Fruit fly (Drosophila melanogaster) whole organism, embryonic: ENCODE measurements around the gene sphinx1.

Source experiments
- Abd-B ChIP-seq: fragments of 200-800 bp; sonication (Bioruptor generic); optimal IDR thresholded peaks from 2 replicates; lab custom pipeline; 2018; ENCODE audit warnings: missing biosample characterization, mild to moderate bottlenecking, missing genetic modification characterization, moderate library complexity
- Bdp1 ChIP-seq: fragments of 200-800 bp; sonication (Bioruptor generic); optimal IDR thresholded peaks from 3 replicates; lab custom pipeline; 2016; ENCODE audit warnings: missing biosample characterization, missing genetic modification characterization
- CG11560 ChIP-seq: fragments of 200-800 bp; sonication (Bioruptor generic); IDR thresholded peaks from 3 replicates; pipeline ENCODE4 v1.3.6; 2022; ENCODE audit warnings: missing biosample characterization, missing genetic modification characterization
- CG17912 ChIP-seq: fragments of 200-800 bp; sonication (Bioruptor generic); optimal IDR thresholded peaks from 2 replicates; lab custom pipeline; 2018; ENCODE audit warnings: missing biosample characterization, mild to moderate bottlenecking, missing genetic modification characterization
- CG2678 ChIP-seq: fragments of 200-800 bp; sonication (Bioruptor generic); optimal IDR thresholded peaks from 3 replicates; lab custom pipeline; 2019; ENCODE audit warnings: missing biosample characterization, mild to moderate bottlenecking, missing genetic modification characterization, moderate library complexity
- CG31365 ChIP-seq: fragments of 200-800 bp; sonication (Bioruptor generic); optimal IDR thresholded peaks from 2 replicates; lab custom pipeline; 2018; ENCODE audit warnings: missing biosample characterization, mild to moderate bottlenecking, missing genetic modification characterization
- CG3838 ChIP-seq: fragments of 200-800 bp; sonication (Bioruptor generic); optimal IDR thresholded peaks from 3 replicates; lab custom pipeline; 2016; ENCODE audit warnings: missing biosample characterization, missing genetic modification characterization
- CG4730 ChIP-seq: fragments of 200-800 bp; sonication (Bioruptor generic); IDR thresholded peaks from 2 replicates; pipeline ENCODE4 v1.3.6; 2022; ENCODE audit warnings: missing biosample characterization, missing genetic modification characterization
- Hr78 ChIP-seq, 2 experiments: fragments of 200-800 bp in 1 of 2; fragments of >200 bp in 1 of 2; sonication (Bioruptor generic) in 1 of 2; optimal IDR thresholded peaks; 2 replicates each; lab custom pipeline; 2017 to 2019; ENCODE audit warnings: missing biosample characterization in 2 of 2, missing genetic modification characterization in 2 of 2, mild to moderate bottlenecking in 1 of 2, moderate library complexity in 1 of 2
- gsb-n ChIP-seq: fragments of 200-800 bp; sonication (Bioruptor generic); optimal IDR thresholded peaks from 3 replicates; lab custom pipeline; 2018; ENCODE audit warnings: missing biosample characterization, mild to moderate bottlenecking, missing genetic modification characterization
- lab ChIP-seq: fragments of 200-800 bp; sonication (Bioruptor generic); optimal IDR thresholded peaks from 3 replicates; lab custom pipeline; 2017; ENCODE audit warnings: missing biosample characterization, missing genetic modification characterization, mild to moderate bottlenecking, moderate library complexity, missing genetic modification reagents
- pros ChIP-seq: fragments of 200-800 bp; sonication (Bioruptor generic); optimal IDR thresholded peaks from 3 replicates; lab custom pipeline; 2019; ENCODE audit warnings: missing biosample characterization, mild to moderate bottlenecking, missing genetic modification characterization, moderate library complexity
- psq ChIP-seq: fragments of 200-800 bp; sonication (Bioruptor generic); optimal IDR thresholded peaks from 2 replicates; lab custom pipeline; 2017; ENCODE audit warnings: missing biosample characterization, missing genetic modification characterization
- pzg ChIP-seq: fragments of 200-800 bp; sonication (Bioruptor generic); optimal IDR thresholded peaks from 3 replicates; lab custom pipeline; 2018; ENCODE audit warnings: missing biosample characterization, mild to moderate bottlenecking, missing genetic modification characterization, moderate library complexity

- TF ChIP-seq lab: no peak
- TF ChIP-seq pros (GFP tag; lab: Kevin White, UChicago): no peak
- no peak for TF ChIP-seq CG17912
- TF ChIP-seq psq: no peak
- TF ChIP-seq CG2678 (tag; lab: Kevin White, UChicago): no peak
- TF ChIP-seq CG4730 (GFP tag; lab: Robert Waterston, UW): no peak
- TF ChIP-seq CG31365 (tag; lab: Kevin White, UChicago): no peak
- no peak for TF ChIP-seq pzg (GFP tag; lab: Kevin White, UChicago)
- no peak for TF ChIP-seq CG3838
- no peak for TF ChIP-seq Bdp1 (GFP tag; lab: Kevin White, UChicago)
- no peak for TF ChIP-seq Hr78 (GFP tag; optimal IDR thresholded peaks at IDR 0.05; lab: Kevin White, UChicago)
- no peak for TF ChIP-seq CG11560 (tag; lab: Robert Waterston, UW)
- no peak for TF ChIP-seq Abd-B (GFP tag; lab: Kevin White, UChicago)
- TF ChIP-seq gsb-n (tag; lab: Kevin White, UChicago): no peak
Measured at dm6 chr3L:7390442-7390841, 48.8 kb downstream of the sphinx1 start, which contains the start of gene CG8563.
